Fruit fly (Drosophila melanogaster): ENCODE measurements around the gene fd102C.

The fd102C gene

DNA sequence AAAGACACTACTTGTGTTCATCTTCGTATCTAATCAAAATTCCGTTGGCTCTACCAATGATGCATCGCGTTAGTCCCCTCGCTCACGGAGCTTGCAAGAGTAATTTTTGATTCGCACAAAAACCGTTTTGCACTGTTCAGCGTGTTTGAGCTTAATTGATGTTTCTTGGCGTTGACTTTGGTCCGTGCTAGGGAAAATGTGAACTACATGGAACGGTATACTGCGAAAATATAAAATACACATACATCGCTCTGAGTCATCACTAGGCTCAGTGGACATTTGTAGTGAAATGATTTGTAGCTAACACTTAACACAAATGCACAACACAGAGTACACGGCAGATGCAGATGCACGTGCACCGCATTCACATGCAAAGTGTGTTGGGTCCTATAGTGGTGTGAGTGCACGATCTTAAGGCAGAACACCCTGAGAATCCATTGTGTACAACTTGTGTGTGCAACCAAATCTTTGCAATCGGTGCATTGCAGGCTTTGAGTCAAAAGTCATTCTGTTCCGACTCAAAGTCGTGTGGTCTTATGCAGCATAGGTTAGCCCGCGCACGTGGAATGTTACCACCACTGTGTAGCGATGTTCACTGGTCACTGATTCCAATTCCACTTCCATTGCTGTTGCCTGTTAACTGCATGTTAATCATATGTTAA is 10.4 kb downstream of the fd102C start, which contains the start of gene Sox102F:
Gene Sox102F, minus strand, starts transcription at position 604 of the 662 bp plus-strand sequence.
- TF ChIP-seq ss (GFP tag; optimal IDR thresholded peaks at IDR 0.05) (peak in 1 of 2 experiments; percentile 8), Eip78C (GFP tag) (peak; percentile 55), fd85E (GFP tag; optimal IDR thresholded peaks at IDR 0.05) (no peak), OdsH (GFP tag; optimal IDR thresholded peaks at IDR 0.05) (no peak)

DNA sequence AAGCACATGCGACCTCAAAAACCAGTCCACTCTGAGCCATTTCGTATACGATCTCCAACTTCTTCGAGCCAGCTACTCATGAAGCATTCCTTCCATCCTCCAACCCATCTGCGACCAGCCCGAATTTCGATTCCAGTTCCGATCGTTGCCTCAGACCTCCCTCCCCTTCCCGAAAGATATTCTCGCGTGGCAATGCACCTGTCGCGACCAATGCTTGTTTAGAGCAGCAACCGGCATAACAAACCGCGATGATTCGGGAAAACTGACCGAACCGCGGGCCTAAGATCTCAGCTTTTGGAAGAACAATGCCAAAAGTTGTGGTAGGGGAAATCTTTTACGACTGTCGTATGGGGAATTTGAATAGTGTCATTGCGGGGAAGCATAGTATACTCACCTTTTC is 11.3 kb downstream of the fd102C start:
- no peak for TF ChIP-seq Smox (GFP tag; optimal IDR thresholded peaks at IDR 0.05)
- TF ChIP-seq CG15336 (GFP tag; IDR thresholded peaks at IDR 0.05) = no peak
- peak; percentile 30 for TF ChIP-seq Sox102F (GFP tag; optimal IDR thresholded peaks at IDR 0.05)
- TF ChIP-seq CG6276 (GFP tag; optimal IDR thresholded peaks at IDR 0.05) = no peak
- peak in 1 of 2 experiments; percentile 13 for TF ChIP-seq ss (GFP tag; optimal IDR thresholded peaks at IDR 0.05)
- no peak for TF ChIP-seq net (GFP tag; optimal IDR thresholded peaks at IDR 0.05)
- TF ChIP-seq Lpt (GFP tag; optimal IDR thresholded peaks at IDR 0.05) = peak; percentile 23
- peak; percentile 25 for TF ChIP-seq dsx (GFP tag; optimal IDR thresholded peaks at IDR 0.05; ENCODE audit: poor library complexity, severe bottlenecking)
- TF ChIP-seq CG31627 (GFP tag; optimal IDR thresholded peaks at IDR 0.05) = no peak
- TF ChIP-seq CG11902 (GFP tag; optimal IDR thresholded peaks at IDR 0.05) = no peak
- no peak for TF ChIP-seq CG11762 (GFP tag; optimal IDR thresholded peaks at IDR 0.05; ENCODE audit: insufficient read depth)
- TF ChIP-seq Hr39 (GFP tag; optimal IDR thresholded peaks at IDR 0.05) = no peak
- no peak for TF ChIP-seq OdsH (GFP tag; optimal IDR thresholded peaks at IDR 0.05)
- TF ChIP-seq cyc (GFP tag; optimal IDR thresholded peaks at IDR 0.05) = no peak
- TF ChIP-seq CG32006 (GFP tag; optimal IDR thresholded peaks at IDR 0.05) = no peak
- TF ChIP-seq CG6163 (GFP tag; IDR thresholded peaks at IDR 0.05) = 0 out of 3 replicates have a peak, but pooled peaks have one; percentile 13
- no peak for TF ChIP-seq CG10631 (GFP tag; optimal IDR thresholded peaks at IDR 0.05)
- no peak for TF ChIP-seq Met (GFP tag; optimal IDR thresholded peaks at IDR 0.05)
- TF ChIP-seq Hr4 (GFP tag; optimal IDR thresholded peaks at IDR 0.05) = no peak
- TF ChIP-seq CG8319 (GFP tag; optimal IDR thresholded peaks at IDR 0.05) = no peak
- TF ChIP-seq vri (GFP tag; optimal IDR thresholded peaks at IDR 0.05) = no peak
- TF ChIP-seq spab (GFP tag; optimal IDR thresholded peaks at IDR 0.05) = no peak
- no peak for TF ChIP-seq CG8119 (GFP tag; IDR thresholded peaks at IDR 0.05)
- no peak for TF ChIP-seq CG34406 (GFP tag; optimal IDR thresholded peaks at IDR 0.05)
- no peak for TF ChIP-seq acj6 (GFP tag; optimal IDR thresholded peaks at IDR 0.05)
- TF ChIP-seq CG8632 (GFP tag; optimal IDR thresholded peaks at IDR 0.05) = no peak
- no peak for TF ChIP-seq Hr38 (GFP tag; optimal IDR thresholded peaks at IDR 0.05)
- no peak for TF ChIP-seq eg (GFP tag; IDR thresholded peaks at IDR 0.05)
- peak; percentile 6 for TF ChIP-seq Eip78C (GFP tag)
- no peak for TF ChIP-seq lz (GFP tag; optimal IDR thresholded peaks at IDR 0.05)
- no peak for TF ChIP-seq CG1621 (tag; optimal IDR thresholded peaks at IDR 0.05)
- TF ChIP-seq CG16779 (tag; optimal IDR thresholded peaks at IDR 0.05) = no peak
- TF ChIP-seq CG4318 (GFP tag; optimal IDR thresholded peaks at IDR 0.05) = no peak
- TF ChIP-seq Eip93F (GFP tag; optimal IDR thresholded peaks at IDR 0.05) = no peak
- no peak for TF ChIP-seq fkh (GFP tag; optimal IDR thresholded peaks at IDR 0.05)
- TF ChIP-seq CG3032 (tag; optimal IDR thresholded peaks at IDR 0.05) = no peak
- TF ChIP-seq topi (GFP tag; optimal IDR thresholded peaks at IDR 0.05) = no peak

DNA sequence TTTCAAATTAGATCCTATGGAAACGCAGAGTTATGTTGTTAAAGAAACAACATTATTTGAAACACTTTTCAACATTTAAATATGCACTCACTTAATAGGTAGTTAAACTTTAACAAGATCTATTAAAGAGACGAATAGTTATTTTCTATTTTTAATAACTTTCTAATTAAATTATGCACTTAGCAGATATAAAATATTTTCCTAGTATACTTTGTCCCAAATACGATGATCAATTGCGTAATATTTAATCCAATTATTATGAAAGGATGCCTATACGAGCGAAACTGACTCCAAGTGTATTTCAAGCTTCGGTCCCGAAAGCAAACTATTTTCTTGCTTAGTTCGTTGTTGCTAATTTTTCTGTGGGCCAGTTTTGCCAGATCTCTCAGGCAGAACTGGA is 12.5 kb downstream of the fd102C start:
- peak; percentile 17 for TF ChIP-seq CG6808 (GFP tag; optimal IDR thresholded peaks at IDR 0.05)
- no peak for TF ChIP-seq eg (GFP tag; IDR thresholded peaks at IDR 0.05)
- TF ChIP-seq Eip78C (GFP tag) = peak; percentile 90
- no peak for TF ChIP-seq Ets21C (GFP tag; optimal IDR thresholded peaks at IDR 0.05)
- TF ChIP-seq CG8632 (GFP tag; optimal IDR thresholded peaks at IDR 0.05) = no peak
- no peak for TF ChIP-seq CG10669 (GFP tag; optimal IDR thresholded peaks at IDR 0.05)
- TF ChIP-seq spab (GFP tag; optimal IDR thresholded peaks at IDR 0.05) = no peak
- TF ChIP-seq esn (GFP tag; optimal IDR thresholded peaks at IDR 0.05) = no peak
- no peak for TF ChIP-seq CG34406 (GFP tag; optimal IDR thresholded peaks at IDR 0.05)
- TF ChIP-seq CG3919 (GFP tag; optimal IDR thresholded peaks at IDR 0.05) = peak; percentile 9
- TF ChIP-seq Hr4 (GFP tag; optimal IDR thresholded peaks at IDR 0.05) = peak; percentile 55
- no peak for TF ChIP-seq OdsH (GFP tag; optimal IDR thresholded peaks at IDR 0.05)
- TF ChIP-seq CG15336 (GFP tag; IDR thresholded peaks at IDR 0.05) = peak; percentile 18; the same call in 1 of the 2 replicates
- no peak for TF ChIP-seq CG11762 (GFP tag; optimal IDR thresholded peaks at IDR 0.05; ENCODE audit: insufficient read depth)
- TF ChIP-seq CG11294 (GFP tag; IDR thresholded peaks at IDR 0.05) = no peak
- no peak for TF ChIP-seq CG16779 (tag; optimal IDR thresholded peaks at IDR 0.05)
- no peak for TF ChIP-seq Met (GFP tag; optimal IDR thresholded peaks at IDR 0.05)
- TF ChIP-seq fd59A (GFP tag; optimal IDR thresholded peaks at IDR 0.05) = peak; percentile 9
- TF ChIP-seq CG3032 (tag; optimal IDR thresholded peaks at IDR 0.05) = peak; percentile 38
- peak in 1 of 2 experiments; percentile 23 for TF ChIP-seq ss (GFP tag; optimal IDR thresholded peaks at IDR 0.05)
- TF ChIP-seq CG10631 (GFP tag; optimal IDR thresholded peaks at IDR 0.05) = peak; percentile 16
- TF ChIP-seq Smox (GFP tag; optimal IDR thresholded peaks at IDR 0.05) = no peak
- peak; percentile 41 for TF ChIP-seq CG6276 (GFP tag; optimal IDR thresholded peaks at IDR 0.05)
- TF ChIP-seq lz (GFP tag; optimal IDR thresholded peaks at IDR 0.05) = no peak
- no peak for TF ChIP-seq achi (GFP tag; optimal IDR thresholded peaks at IDR 0.05)
